Fruit fly (Drosophila melanogaster) whole organism, adult: ENCODE measurements around the gene TyrRII.

Experiments used
- CG11617 ChIP-seq: fragments of 200-800 bp; sonication (Bioruptor generic); optimal IDR thresholded peaks from 2 replicates; lab custom pipeline; 2017; ENCODE audit warnings: mild to moderate bottlenecking, missing biosample characterization, missing genetic modification reagents, missing genetic modification characterization
- CG12768 ChIP-seq: fragments of 200-800 bp; sonication (Bioruptor generic); optimal IDR thresholded peaks from 2 replicates; lab custom pipeline; 2017; ENCODE audit warnings: missing biosample characterization, missing genetic modification characterization, mild to moderate bottlenecking, moderate library complexity, missing genetic modification reagents
- CG14711 ChIP-seq: fragments of 200-800 bp; sonication (Bioruptor generic); optimal IDR thresholded peaks from 2 replicates; lab custom pipeline; 2018; ENCODE audit warnings: missing biosample characterization, mild to moderate bottlenecking, missing genetic modification characterization, moderate library complexity
- CG1620 ChIP-seq: fragments of 200-800 bp; sonication (Bioruptor generic); optimal IDR thresholded peaks from 2 replicates; lab custom pipeline; 2016; ENCODE audit warnings: missing biosample characterization, missing genetic modification characterization
- CG33017 ChIP-seq: fragments of 200-800 bp; sonication (Bioruptor generic); optimal IDR thresholded peaks from 2 replicates; lab custom pipeline; 2018; ENCODE audit warnings: missing biosample characterization, mild to moderate bottlenecking, missing genetic modification characterization, moderate library complexity
- CG5204 ChIP-seq: fragments of 200-800 bp; sonication (Bioruptor generic); optimal IDR thresholded peaks from 2 replicates; lab custom pipeline; 2016; ENCODE audit warnings: missing biosample characterization, missing genetic modification characterization
- CG7045 ChIP-seq: fragments of 200-800 bp; sonication (Bioruptor generic); optimal IDR thresholded peaks from 2 replicates; lab custom pipeline; 2017; ENCODE audit warnings: missing biosample characterization, mild to moderate bottlenecking, missing genetic modification characterization
- CG7101 ChIP-seq: fragments of 200-800 bp; sonication (Bioruptor generic); optimal IDR thresholded peaks from 2 replicates; lab custom pipeline; 2018; ENCODE audit warnings: missing biosample characterization, mild to moderate bottlenecking, missing genetic modification characterization, moderate library complexity
- Clk ChIP-seq: fragments of 200-800 bp; sonication (Bioruptor generic); optimal IDR thresholded peaks from 2 replicates; lab custom pipeline; 2017; ENCODE audit warnings: missing biosample characterization, missing genetic modification characterization
- Crg-1 ChIP-seq: fragments of 200-800 bp; sonication (Bioruptor generic); optimal IDR thresholded peaks from 2 replicates; lab custom pipeline; 2016; ENCODE audit warnings: missing biosample characterization, missing genetic modification characterization
- Hr96 ChIP-seq: fragments of 200-800 bp; sonication (Bioruptor generic); optimal IDR thresholded peaks from 2 replicates; lab custom pipeline; 2016; ENCODE audit warnings: missing biosample characterization, missing genetic modification characterization
- Mnt ChIP-seq: fragments of 200-800 bp; sonication (Bioruptor generic); optimal IDR thresholded peaks from 2 replicates; lab custom pipeline; 2016; ENCODE audit warnings: missing biosample characterization, mild to moderate bottlenecking, missing genetic modification characterization
- bab1 ChIP-seq: fragments of 200-800 bp; sonication (Bioruptor generic); optimal IDR thresholded peaks from 3 replicates; lab custom pipeline; 2019; ENCODE audit warnings: missing biosample characterization, mild to moderate bottlenecking, missing genetic modification characterization, moderate library complexity
- cic ChIP-seq: fragments of 200-800 bp; sonication (Bioruptor generic); optimal IDR thresholded peaks from 2 replicates; lab custom pipeline; 2017; ENCODE audit warnings: missing biosample characterization, mild to moderate bottlenecking, missing genetic modification characterization, moderate library complexity
- cnc ChIP-seq, 2 experiments: fragments of >200 bp; optimal IDR thresholded peaks; 2 replicates each; lab custom pipeline; 2017
- kay ChIP-seq: fragments of 200-800 bp; sonication (Bioruptor generic); peaks from one replicate; lab custom pipeline; 2016; ENCODE audit warnings: missing biosample characterization, missing genetic modification characterization, borderline replicate concordance
- ovo ChIP-seq: fragments of 200-800 bp; sonication (Bioruptor generic); optimal IDR thresholded peaks from 2 replicates; lab custom pipeline; 2016; ENCODE audit warnings: missing biosample characterization, missing genetic modification characterization
- pad ChIP-seq: fragments of 200-800 bp; sonication (Bioruptor generic); optimal IDR thresholded peaks from 3 replicates; lab custom pipeline; 2017; ENCODE audit warnings: missing biosample characterization, missing genetic modification characterization, mild to moderate bottlenecking, moderate library complexity, missing genetic modification reagents
- tj ChIP-seq: fragments of 200-800 bp; sonication (Bioruptor generic); optimal IDR thresholded peaks from 3 replicates; lab custom pipeline; 2017; ENCODE audit warnings: missing biosample characterization, mild to moderate bottlenecking, missing genetic modification characterization, moderate library complexity
- toe ChIP-seq: fragments of 200-800 bp; sonication (Bioruptor generic); optimal IDR thresholded peaks from 2 replicates; lab custom pipeline; 2016; ENCODE audit warnings: missing biosample characterization, missing genetic modification characterization

The TyrRII gene

DNA sequence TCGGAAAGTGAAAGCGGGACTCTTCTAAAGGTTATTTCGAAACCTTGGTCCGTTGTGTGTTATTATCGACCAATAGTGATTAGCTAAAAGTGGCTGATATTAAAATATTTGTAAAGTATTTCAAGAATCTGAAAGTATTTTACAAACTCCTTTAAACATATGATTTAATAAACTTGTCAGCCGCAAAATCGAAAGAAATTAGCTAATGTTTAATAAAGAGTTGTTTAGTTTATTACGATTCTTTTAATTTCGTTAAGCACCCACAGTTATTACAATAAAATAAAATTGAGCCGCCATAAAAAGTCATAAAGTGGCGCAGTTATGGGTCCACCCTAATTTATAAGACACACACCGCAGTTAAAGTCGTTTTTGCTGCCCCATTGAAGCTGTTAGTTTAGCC is 53.5 kb downstream of the TyrRII start:
- no peak for TF ChIP-seq cnc (optimal IDR thresholded peaks at IDR 0.05; lab: Kevin White, UChicago)
- no peak for TF ChIP-seq toe (GFP tag; lab: Kevin White, UChicago)
- TF ChIP-seq Hr96, result no peak
- no peak for TF ChIP-seq CG11617
- TF ChIP-seq CG33017 (tag; lab: Kevin White, UChicago), result no peak
- no peak for TF ChIP-seq CG7101
- TF ChIP-seq kay (GFP tag; lab: Kevin White, UChicago), result no peak
- no peak for TF ChIP-seq Crg-1 (GFP tag; lab: Kevin White, UChicago)
- no peak for TF ChIP-seq bab1 (GFP tag; lab: Kevin White, UChicago)
- no peak for TF ChIP-seq CG12768 (GFP tag; lab: Kevin White, UChicago)
- TF ChIP-seq Mnt (GFP tag; lab: Kevin White, UChicago), result no peak
- no peak for TF ChIP-seq Clk (GFP tag; lab: Kevin White, UChicago)
- no peak for TF ChIP-seq CG7045 (GFP tag; lab: Kevin White, UChicago)
- TF ChIP-seq CG5204 (GFP tag; lab: Kevin White, UChicago), result no peak
- no peak for TF ChIP-seq tj (GFP tag; lab: Kevin White, UChicago)
- TF ChIP-seq CG1620 (GFP tag; lab: Kevin White, UChicago), result no peak
- no peak for TF ChIP-seq CG14711 (tag; lab: Kevin White, UChicago)
- no peak for TF ChIP-seq cic (GFP tag; lab: Kevin White, UChicago)
- no peak for TF ChIP-seq pad (GFP tag; lab: Kevin White, UChicago)

DNA sequence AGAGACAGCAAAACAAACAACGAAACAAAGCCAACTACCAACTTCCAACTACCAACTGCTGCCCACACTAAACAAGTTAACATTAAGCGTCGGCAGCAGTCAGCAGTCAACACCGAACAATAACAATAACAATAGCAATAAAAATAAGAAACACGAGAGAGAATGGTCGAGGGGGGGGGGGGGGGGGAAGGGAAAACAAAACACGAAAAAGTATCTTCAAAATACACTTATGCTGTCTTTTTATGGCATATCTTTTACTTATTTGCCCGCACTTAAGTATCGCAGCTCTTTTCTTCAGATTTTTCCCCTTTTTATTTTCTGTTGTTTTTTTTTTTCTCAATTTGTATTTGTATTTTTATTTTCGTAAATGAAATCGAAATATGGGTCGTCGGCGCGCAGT is 56.9 kb downstream of the TyrRII start:
- no peak for TF ChIP-seq Mnt (GFP tag; lab: Kevin White, UChicago)
- TF ChIP-seq CG12768 (GFP tag; lab: Kevin White, UChicago), result no peak
- TF ChIP-seq bab1 (GFP tag; lab: Kevin White, UChicago), result no peak
- no peak for TF ChIP-seq ovo (GFP tag; lab: Kevin White, UChicago)
- TF ChIP-seq toe (GFP tag; lab: Kevin White, UChicago), result no peak
- no peak for TF ChIP-seq CG7101
- no peak for TF ChIP-seq Clk (GFP tag; lab: Kevin White, UChicago)
- no peak for TF ChIP-seq cic (GFP tag; lab: Kevin White, UChicago)
- TF ChIP-seq kay (GFP tag; lab: Kevin White, UChicago), result no peak
- TF ChIP-seq CG1620 (GFP tag; lab: Kevin White, UChicago), result no peak
- TF ChIP-seq CG7045 (GFP tag; lab: Kevin White, UChicago), result no peak
- no peak for TF ChIP-seq CG11617
- no peak for TF ChIP-seq pad (GFP tag; lab: Kevin White, UChicago)
- TF ChIP-seq Hr96, result no peak
- TF ChIP-seq Crg-1 (GFP tag; lab: Kevin White, UChicago), result no peak
- no peak for TF ChIP-seq tj (GFP tag; lab: Kevin White, UChicago)
- TF ChIP-seq cnc (optimal IDR thresholded peaks at IDR 0.05; lab: Kevin White, UChicago), result no peak
- TF ChIP-seq CG14711 (tag; lab: Kevin White, UChicago), result no peak

DNA sequence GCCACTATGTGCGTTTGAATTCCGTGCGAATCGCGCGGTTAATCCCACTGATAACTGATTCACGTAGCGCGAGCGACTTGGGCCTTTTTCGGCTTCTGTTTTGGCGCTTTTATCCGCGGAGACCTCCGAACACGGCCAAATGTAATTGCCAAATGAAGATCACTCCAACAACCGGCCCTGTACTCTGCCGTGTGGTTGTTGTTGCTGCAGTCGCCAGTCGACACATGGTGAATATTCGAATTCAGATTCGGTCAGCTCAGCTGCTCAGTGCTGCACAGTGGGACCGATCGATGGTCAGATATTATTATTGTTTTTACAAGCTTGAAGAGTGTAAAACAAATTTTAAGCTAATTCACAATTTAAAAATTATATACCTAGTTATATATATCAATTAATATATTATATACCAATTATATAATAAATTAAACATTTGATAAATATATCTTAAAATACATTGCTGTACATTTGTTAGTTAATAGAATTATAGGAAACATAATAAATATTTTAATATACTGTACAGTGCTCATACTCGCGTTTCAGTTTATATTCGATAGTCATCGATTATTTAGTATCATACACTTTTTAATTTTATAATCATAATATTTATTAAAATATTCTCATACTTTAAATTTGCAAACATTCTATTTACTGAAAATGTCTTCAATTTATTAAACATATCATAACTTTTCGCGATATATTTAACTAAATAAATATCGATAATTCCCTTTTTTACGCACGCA is 58.1 kb downstream of the TyrRII start, which contains the start of gene CG43102:
Gene CG43102, minus strand, starts transcription at position 156 of the 740 bp plus-strand sequence.
- TF ChIP-seq Mnt (GFP tag; lab: Kevin White, UChicago), result peak; percentile 49
- TF ChIP-seq CG1620 (GFP tag; lab: Kevin White, UChicago), result peak; percentile 22
- TF ChIP-seq CG33017 (tag; lab: Kevin White, UChicago), result peak; percentile 60
- peak; percentile 58 for TF ChIP-seq Hr96
- TF ChIP-seq cic (GFP tag; lab: Kevin White, UChicago), result no peak
- peak; percentile 31 for TF ChIP-seq toe (GFP tag; lab: Kevin White, UChicago)
- TF ChIP-seq CG7045 (GFP tag; lab: Kevin White, UChicago), result peak; percentile 34
- peak; percentile 92 for TF ChIP-seq CG14711 (tag; lab: Kevin White, UChicago)
- peak; percentile 73 for TF ChIP-seq bab1 (GFP tag; lab: Kevin White, UChicago)
- TF ChIP-seq ovo (GFP tag; lab: Kevin White, UChicago), result peak; percentile 12
- peak; percentile 20 for TF ChIP-seq CG5204 (GFP tag; lab: Kevin White, UChicago)
- TF ChIP-seq tj (GFP tag; lab: Kevin White, UChicago), result peak; percentile 7
- TF ChIP-seq CG11617, result peak; percentile 60
- TF ChIP-seq CG7101, result peak; percentile 69
- TF ChIP-seq CG12768 (GFP tag; lab: Kevin White, UChicago), result no peak
- TF ChIP-seq Crg-1 (GFP tag; lab: Kevin White, UChicago), result no peak
- no peak for TF ChIP-seq pad (GFP tag; lab: Kevin White, UChicago)

DNA sequence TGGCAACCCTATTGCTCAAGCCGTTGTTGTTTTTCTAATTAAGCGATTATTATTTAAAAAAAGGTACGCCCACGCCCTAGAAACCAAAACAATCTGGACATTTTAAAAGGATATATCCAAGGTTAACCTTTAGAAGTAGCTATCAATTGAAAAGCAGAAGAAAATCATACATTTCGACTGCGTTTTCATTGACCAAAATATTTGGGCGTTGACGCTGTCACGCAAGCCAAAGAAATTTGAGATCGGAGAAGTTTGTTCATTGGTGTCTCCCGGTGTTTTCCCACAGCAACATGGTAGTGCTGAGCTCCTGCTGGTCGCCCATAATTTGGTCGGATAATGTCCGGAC is 58.6 kb downstream of the TyrRII start, which contains the start of gene pasi1:
Gene pasi1, plus strand, starts transcription at position 1 of the 346 bp plus-strand sequence.
- TF ChIP-seq Mnt (GFP tag; lab: Kevin White, UChicago), result no peak
- TF ChIP-seq Crg-1 (GFP tag; lab: Kevin White, UChicago), result no peak
- no peak for TF ChIP-seq CG1620 (GFP tag; lab: Kevin White, UChicago)
- TF ChIP-seq bab1 (GFP tag; lab: Kevin White, UChicago), result no peak

DNA sequence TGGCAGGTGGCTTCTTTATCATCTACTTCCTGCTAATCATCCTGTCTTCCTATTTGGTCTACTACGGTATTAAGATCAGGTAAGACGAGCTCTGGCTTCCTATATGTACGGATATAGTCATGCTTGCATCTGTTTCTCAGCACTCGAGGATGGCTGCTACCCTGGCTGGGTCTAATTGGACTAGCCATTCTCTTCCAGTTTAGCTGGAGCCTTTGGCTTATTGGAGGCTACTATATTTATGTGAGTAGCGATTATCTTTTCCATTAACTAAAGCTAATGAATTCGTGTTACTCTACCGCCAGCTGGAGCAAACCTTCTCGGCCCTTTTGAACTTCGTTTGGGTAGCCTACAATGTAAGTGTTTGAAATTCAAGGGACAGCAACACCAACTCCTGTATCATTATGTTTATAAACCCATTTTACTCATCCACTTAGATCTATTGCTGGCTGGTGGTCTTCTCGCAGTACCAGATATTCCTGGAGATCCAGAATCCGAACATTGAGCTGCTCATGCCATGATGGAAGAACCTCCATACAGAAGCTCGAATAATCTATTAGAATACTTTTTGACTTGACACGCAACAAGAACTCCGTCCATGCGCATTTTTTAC is 59.3 kb downstream of the TyrRII start:
- TF ChIP-seq Clk (GFP tag; lab: Kevin White, UChicago) (no peak), Crg-1 (GFP tag; lab: Kevin White, UChicago) (no peak), kay (GFP tag; lab: Kevin White, UChicago) (no peak), Hr96 (no peak), tj (GFP tag; lab: Kevin White, UChicago) (no peak), Mnt (GFP tag; lab: Kevin White, UChicago) (no peak), toe (GFP tag; lab: Kevin White, UChicago) (no peak), CG14711 (tag; lab: Kevin White, UChicago) (no peak)
